Fruit fly (Drosophila melanogaster): ENCODE measurements around the gene CG10005.

The CG10005 gene

dm6 chr3R:11968030-11968753 is 8.8 kb downstream of the CG10005 start:
- TF ChIP-seq Eip78C (GFP tag) (peak; percentile 68), svp (GFP tag) (peak; percentile 86), vri (GFP tag; optimal IDR thresholded peaks at IDR 0.05) (peak; percentile 46), CG10669 (GFP tag; optimal IDR thresholded peaks at IDR 0.05) (no peak), esn (GFP tag; optimal IDR thresholded peaks at IDR 0.05) (no peak), CG8319 (GFP tag; optimal IDR thresholded peaks at IDR 0.05) (no peak), CG8632 (GFP tag; optimal IDR thresholded peaks at IDR 0.05) (no peak), CG1621 (tag; optimal IDR thresholded peaks at IDR 0.05) (no peak), fkh (GFP tag; optimal IDR thresholded peaks at IDR 0.05) (peak; percentile 38)

dm6 chr3R:11967262-11968029 is 9.6 kb downstream of the CG10005 start, which contains the start of the genes CG12213 and GC1:
Gene CG12213 (minus strand): TSS chr3R:11967691.
Gene GC1 (plus strand): TSS chr3R:11967708.
- TF ChIP-seq svp (GFP tag) (peak; percentile 72), CG10669 (GFP tag; optimal IDR thresholded peaks at IDR 0.05) (no peak), CG1621 (tag; optimal IDR thresholded peaks at IDR 0.05) (no peak), CG6163 (GFP tag; IDR thresholded peaks at IDR 0.05) (no peak), CG11294 (GFP tag; IDR thresholded peaks at IDR 0.05) (no peak), acj6 (GFP tag; optimal IDR thresholded peaks at IDR 0.05) (no peak), net (GFP tag; optimal IDR thresholded peaks at IDR 0.05) (no peak), Eip75B (GFP tag; optimal IDR thresholded peaks at IDR 0.05) (peak; percentile 40), Sox15 (GFP tag; optimal IDR thresholded peaks at IDR 0.05) (no peak), dsx (GFP tag; optimal IDR thresholded peaks at IDR 0.05; ENCODE audit: poor library complexity, severe bottlenecking) (peak; percentile 41), CG8632 (GFP tag; optimal IDR thresholded peaks at IDR 0.05) (no peak), Ets21C (GFP tag; optimal IDR thresholded peaks at IDR 0.05) (peak; percentile 14), OdsH (GFP tag; optimal IDR thresholded peaks at IDR 0.05) (peak; percentile 24), CG8119 (GFP tag; IDR thresholded peaks at IDR 0.05) (no peak), Hr39 (GFP tag; optimal IDR thresholded peaks at IDR 0.05) (peak; percentile 24), Sox14 (GFP tag; optimal IDR thresholded peaks at IDR 0.05) (peak; percentile 27), CG16779 (tag; optimal IDR thresholded peaks at IDR 0.05) (no peak), CG31627 (GFP tag; optimal IDR thresholded peaks at IDR 0.05) (peak; percentile 16), achi (GFP tag; optimal IDR thresholded peaks at IDR 0.05) (peak; percentile 15), CG4318 (GFP tag; optimal IDR thresholded peaks at IDR 0.05) (no peak), CG7368 (GFP tag; optimal IDR thresholded peaks at IDR 0.05) (no peak), lz (GFP tag; optimal IDR thresholded peaks at IDR 0.05) (peak; percentile 24), Hr4 (GFP tag; optimal IDR thresholded peaks at IDR 0.05) (peak; percentile 20), fd59A (GFP tag; optimal IDR thresholded peaks at IDR 0.05) (no peak), CG8319 (GFP tag; optimal IDR thresholded peaks at IDR 0.05) (no peak), dac (GFP tag; optimal IDR thresholded peaks at IDR 0.05) (no peak), CG10631 (GFP tag; optimal IDR thresholded peaks at IDR 0.05) (peak; percentile 29), Smox (GFP tag; optimal IDR thresholded peaks at IDR 0.05) (no peak), spab (GFP tag; optimal IDR thresholded peaks at IDR 0.05) (no peak), Ets96B (tag; optimal IDR thresholded peaks at IDR 0.05) (peak; percentile 32), cyc (GFP tag; optimal IDR thresholded peaks at IDR 0.05) (no peak), ss (GFP tag; optimal IDR thresholded peaks at IDR 0.05) (peak in 1 of 2 experiments; percentile 11), Sox102F (GFP tag; optimal IDR thresholded peaks at IDR 0.05) (no peak), Eip93F (GFP tag; optimal IDR thresholded peaks at IDR 0.05) (peak; percentile 56), fkh (GFP tag; optimal IDR thresholded peaks at IDR 0.05) (no peak), Gug (GFP tag; IDR thresholded peaks at IDR 0.05) (no peak), CG3032 (tag; optimal IDR thresholded peaks at IDR 0.05) (peak; percentile 57), CG6854 (GFP tag; optimal IDR thresholded peaks at IDR 0.05) (peak; percentile 2), topi (GFP tag; optimal IDR thresholded peaks at IDR 0.05) (no peak), Hr38 (GFP tag; optimal IDR thresholded peaks at IDR 0.05) (no peak), vri (GFP tag; optimal IDR thresholded peaks at IDR 0.05) (peak; percentile 33), CG3919 (GFP tag; optimal IDR thresholded peaks at IDR 0.05) (peak; percentile 33), CG6276 (GFP tag; optimal IDR thresholded peaks at IDR 0.05) (no peak), Eip78C (GFP tag) (peak; percentile 36), Lpt (GFP tag; optimal IDR thresholded peaks at IDR 0.05) (no peak), CG11902 (GFP tag; optimal IDR thresholded peaks at IDR 0.05) (no peak)
